Fruit fly (Drosophila melanogaster): Measurements from ENCODE around the gene ppk31.
A peak's percentile ranks its signal among the peaks of the same experiment; 100 is the strongest.

ppk31 gene

dm6 chr3R:27150685-27151515, 12.0 kb upstream of the ppk31 start, which contains the start of gene CG6051 (continued):
- TF ChIP-seq unpg (GFP tag; optimal IDR thresholded peaks at IDR 0.05) (peak; percentile 51), CG13424 (tag; optimal IDR thresholded peaks at IDR 0.05) (peak; percentile 65), ems (GFP tag; optimal IDR thresholded peaks at IDR 0.05) (peak; percentile 55), Blimp-1 (GFP tag; optimal IDR thresholded peaks at IDR 0.05) (peak; percentile 37), cwo (GFP tag; optimal IDR thresholded peaks at IDR 0.05) (peak; percentile 46), CG10366 (GFP tag; IDR thresholded peaks at IDR 0.05) (no peak), zen (tag; optimal IDR thresholded peaks at IDR 0.05) (peak; percentile 63), her (GFP tag; optimal IDR thresholded peaks at IDR 0.05) (peak; percentile 52), CG5180 (GFP tag; optimal IDR thresholded peaks at IDR 0.05) (no peak), GATAe (GFP tag; conservative IDR thresholded peaks at IDR 0.05) (no peak), Bgb (GFP tag; IDR thresholded peaks at IDR 0.05; ENCODE audit: partially characterized antibody) (no peak), CG7556 (GFP tag; optimal IDR thresholded peaks at IDR 0.05) (peak; percentile 33), CG10654 (GFP tag; optimal IDR thresholded peaks at IDR 0.05) (peak; percentile 30), CG16815 (GFP tag; optimal IDR thresholded peaks at IDR 0.05) (peak; percentile 41), CG18599 (GFP tag; optimal IDR thresholded peaks at IDR 0.05) (peak; percentile 68), CG13624 (GFP tag; optimal IDR thresholded peaks at IDR 0.05) (peak; percentile 51), gsb (GFP tag; IDR thresholded peaks at IDR 0.05) (no peak), Hr78 (GFP tag; optimal IDR thresholded peaks at IDR 0.05) (peak in 1 of 2 experiments; percentile 13), CG8359 (GFP tag; optimal IDR thresholded peaks at IDR 0.05; ENCODE audit: borderline replicate concordance) (peak; percentile 12), CG4328 (GFP tag; optimal IDR thresholded peaks at IDR 0.05) (peak; percentile 40), Myb (GFP tag; optimal IDR thresholded peaks at IDR 0.05) (peak; percentile 19), Dek (tag; optimal IDR thresholded peaks at IDR 0.05) (peak; percentile 1), lab (GFP tag; optimal IDR thresholded peaks at IDR 0.05) (peak; percentile 74), tap (tag; optimal IDR thresholded peaks at IDR 0.05) (peak; percentile 44), hbn (GFP tag; IDR thresholded peaks at IDR 0.05; ENCODE audit: partially characterized antibody) (no peak), CG15601 (tag; optimal IDR thresholded peaks at IDR 0.05) (peak; percentile 21), Chrac-16 (GFP tag; optimal IDR thresholded peaks at IDR 0.05) (peak; percentile 61), C15 (GFP tag; IDR thresholded peaks at IDR 0.05) (no peak), CG4730 (GFP tag; IDR thresholded peaks at IDR 0.05) (no peak), CG4707 (GFP tag; optimal IDR thresholded peaks at IDR 0.05) (peak; percentile 23), usp (GFP tag; optimal IDR thresholded peaks at IDR 0.05) (no peak), tin (GFP tag; optimal IDR thresholded peaks at IDR 0.05) (peak; percentile 21), Hr39 (optimal IDR thresholded peaks at IDR 0.05) (no peak), CG13775 (GFP tag; optimal IDR thresholded peaks at IDR 0.05) (peak; percentile 49), zen2 (GFP tag; IDR thresholded peaks at IDR 0.05; ENCODE audit: partially characterized antibody) (no peak), Sry-δ (GFP tag; optimal IDR thresholded peaks at IDR 0.05) (peak; percentile 23), da (GFP tag; optimal IDR thresholded peaks at IDR 0.05) (peak; percentile 51), pho (GFP tag; optimal IDR thresholded peaks at IDR 0.05) (no peak), fd3F (GFP tag; optimal IDR thresholded peaks at IDR 0.05) (peak; percentile 49), kni (GFP tag; optimal IDR thresholded peaks at IDR 0.05) (peak; percentile 56), aop (GFP tag; IDR thresholded peaks at IDR 0.05) (no peak), CG17912 (GFP tag; optimal IDR thresholded peaks at IDR 0.05) (no peak), CG11504 (tag; optimal IDR thresholded peaks at IDR 0.05) (peak; percentile 67), Gug (GFP tag; IDR thresholded peaks at IDR 0.05) (peak; percentile 58; the same call in 1 of the 4 replicates), btn (GFP tag; optimal IDR thresholded peaks at IDR 0.05) (no peak), CG1529 (GFP tag; optimal IDR thresholded peaks at IDR 0.05) (no peak), prd (optimal IDR thresholded peaks at IDR 0.05) (no peak), prd (GFP tag; IDR thresholded peaks at IDR 0.05) (no peak)
